Fruit fly (Drosophila melanogaster) whole organism, embryonic: ENCODE data around the gene Scm.
A peak's percentile ranks its signal among the peaks of the same experiment; 100 is the strongest.

Source experiments
- Atf6 ChIP-seq: fragments of 200-800 bp; sonication (Bioruptor generic); IDR thresholded peaks from 2 replicates; pipeline ENCODE4 v1.3.6; 2022; ENCODE audit warnings: missing biosample characterization, missing genetic modification characterization
- Bdp1 ChIP-seq: fragments of 200-800 bp; sonication (Bioruptor generic); optimal IDR thresholded peaks from 3 replicates; lab custom pipeline; 2016; ENCODE audit warnings: missing biosample characterization, missing genetic modification characterization
- Blimp-1 ChIP-seq: fragments of 200-800 bp; sonication (Bioruptor generic); optimal IDR thresholded peaks from 3 replicates; lab custom pipeline; 2018; ENCODE audit warnings: missing biosample characterization, missing genetic modification characterization, mild to moderate bottlenecking, moderate library complexity, missing genetic modification reagents
- BtbVII ChIP-seq: fragments of 200-800 bp; sonication (Bioruptor generic); optimal IDR thresholded peaks from 3 replicates; lab custom pipeline; 2017; ENCODE audit warnings: missing biosample characterization, mild to moderate bottlenecking, missing genetic modification characterization
- CG10147 ChIP-seq: fragments of 200-800 bp; sonication (Bioruptor generic); optimal IDR thresholded peaks from 2 replicates; lab custom pipeline; 2019; ENCODE audit warnings: missing biosample characterization, mild to moderate bottlenecking, missing genetic modification characterization, moderate library complexity
- CG13123 ChIP-seq: fragments of 200-800 bp; sonication (Bioruptor generic); optimal IDR thresholded peaks from 2 replicates; lab custom pipeline; 2016; ENCODE audit warnings: missing biosample characterization, missing genetic modification characterization
- CG15479 ChIP-seq: fragments of 200-800 bp; sonication (Bioruptor generic); optimal IDR thresholded peaks from 3 replicates; lab custom pipeline; 2019; ENCODE audit warnings: missing biosample characterization, mild to moderate bottlenecking, missing genetic modification characterization, moderate library complexity
- CG17186 ChIP-seq: fragments of 200-800 bp; sonication (Bioruptor generic); optimal IDR thresholded peaks from 3 replicates; lab custom pipeline; 2017; ENCODE audit warnings: missing biosample characterization, missing genetic modification reagents, missing genetic modification characterization
- CG18599 ChIP-seq: fragments of 200-800 bp; sonication (Bioruptor generic); optimal IDR thresholded peaks from 3 replicates; lab custom pipeline; 2017; ENCODE audit warnings: missing biosample characterization, missing genetic modification characterization, mild to moderate bottlenecking, moderate library complexity, missing genetic modification reagents
- CG3281 ChIP-seq: fragments of 200-800 bp; sonication (Bioruptor generic); optimal IDR thresholded peaks from 3 replicates; lab custom pipeline; 2017; ENCODE audit warnings: missing biosample characterization, mild to moderate bottlenecking, missing genetic modification characterization
- CG34422 ChIP-seq: fragments of 200-800 bp; sonication (Bioruptor generic); IDR thresholded peaks from 3 replicates; pipeline ENCODE4 v1.3.6; 2022; ENCODE audit warnings: missing biosample characterization, missing genetic modification characterization
- CG3847 ChIP-seq: fragments of 200-800 bp; sonication (Bioruptor generic); IDR thresholded peaks from 2 replicates; pipeline ENCODE4 v1.3.6; 2022; ENCODE audit warnings: missing biosample characterization, missing genetic modification characterization
- CG3995 ChIP-seq: fragments of 200-800 bp; sonication (Bioruptor generic); optimal IDR thresholded peaks from 3 replicates; lab custom pipeline; 2016; ENCODE audit warnings: missing biosample characterization, missing genetic modification characterization
- CG5245 ChIP-seq: fragments of 200-800 bp; sonication (Bioruptor generic); optimal IDR thresholded peaks from 3 replicates; lab custom pipeline; 2016; ENCODE audit warnings: missing biosample characterization, missing genetic modification characterization
- CG7357 ChIP-seq: fragments of 200-800 bp; sonication (Bioruptor generic); IDR thresholded peaks from 3 replicates; pipeline ENCODE4 v1.3.6; 2022; ENCODE audit warnings: missing biosample characterization, missing genetic modification characterization
- CG7372 ChIP-seq: fragments of 200-800 bp; sonication (Bioruptor generic); IDR thresholded peaks from 2 replicates; pipeline ENCODE4 v1.3.6; 2022; ENCODE audit warnings: missing biosample characterization, missing genetic modification characterization
- CG7987 ChIP-seq: fragments of 200-800 bp; sonication (Bioruptor generic); optimal IDR thresholded peaks from 2 replicates; lab custom pipeline; 2018; ENCODE audit warnings: missing biosample characterization, mild to moderate bottlenecking, missing genetic modification characterization, moderate library complexity
- CG8359 ChIP-seq: fragments of 200-800 bp; sonication (Bioruptor generic); optimal IDR thresholded peaks from 2 replicates; lab custom pipeline; 2017; ENCODE audit warnings: missing biosample characterization, mild to moderate bottlenecking, missing genetic modification characterization, borderline replicate concordance
- Chrac-16 ChIP-seq: fragments of 200-800 bp; sonication (Bioruptor generic); optimal IDR thresholded peaks from 3 replicates; lab custom pipeline; 2016; ENCODE audit warnings: missing biosample characterization, missing genetic modification characterization
- Gsc ChIP-seq: fragments of 200-800 bp; sonication (Bioruptor generic); IDR thresholded peaks from 2 replicates; pipeline ENCODE4 v1.3.6; 2022; ENCODE audit warnings: missing biosample characterization, missing genetic modification characterization
- Gug ChIP-seq: fragments of 200-800 bp; sonication (Bioruptor generic); IDR thresholded peaks from 4 replicates; pipeline ENCODE4 v1.3.6; 2022; ENCODE audit warnings: missing biosample characterization, missing genetic modification characterization
- HLHmδ ChIP-seq: fragments of 200-800 bp; sonication (Bioruptor generic); optimal IDR thresholded peaks from 2 replicates; lab custom pipeline; 2018; ENCODE audit warnings: missing biosample characterization, mild to moderate bottlenecking, missing genetic modification characterization, moderate library complexity
- MBD-R2 ChIP-seq: fragments of 200-800 bp; sonication (Bioruptor generic); IDR thresholded peaks from 2 replicates; pipeline ENCODE4 v1.3.6; 2022; ENCODE audit warnings: missing biosample characterization, missing genetic modification characterization
- MESR4 ChIP-seq: fragments of 200-800 bp; sonication (Bioruptor generic); optimal IDR thresholded peaks from 2 replicates; lab custom pipeline; 2018; ENCODE audit warnings: missing biosample characterization, mild to moderate bottlenecking, missing genetic modification characterization, moderate library complexity
- Mad ChIP-seq: fragments of 200-800 bp; sonication (Bioruptor generic); optimal IDR thresholded peaks from 2 replicates; lab custom pipeline; 2016; ENCODE audit warnings: missing biosample characterization, missing genetic modification characterization
- Myb ChIP-seq: fragments of 200-800 bp; sonication (Bioruptor generic); optimal IDR thresholded peaks from 2 replicates; lab custom pipeline; 2016; ENCODE audit warnings: missing biosample characterization, missing genetic modification characterization
- Sin3A ChIP-seq: fragments of >200 bp; optimal IDR thresholded peaks from 2 replicates; lab custom pipeline; 2018
- Ssrp ChIP-seq: fragments of 200-800 bp; sonication (Bioruptor generic); optimal IDR thresholded peaks from 2 replicates; lab custom pipeline; 2018; ENCODE audit warnings: missing biosample characterization, mild to moderate bottlenecking, missing genetic modification characterization, moderate library complexity
- Stat92E ChIP-seq, 3 experiments: fragments of >200 bp in 2 of 3; fragments of 200-800 bp in 1 of 3; sonication (Bioruptor generic) in 1 of 3; optimal IDR thresholded peaks; 2 replicates each; lab custom pipeline; 2017 to 2019; ENCODE audit warnings: missing biosample characterization in 3 of 3, missing genetic modification characterization in 3 of 3, mild to moderate bottlenecking in 1 of 3, moderate library complexity in 1 of 3
- Taf1 ChIP-seq: fragments of 200-800 bp; sonication (Bioruptor generic); IDR thresholded peaks from 2 replicates; pipeline ENCODE4 v1.3.6; 2022; ENCODE audit warnings: missing biosample characterization, missing genetic modification characterization
- chm ChIP-seq: fragments of 200-800 bp; sonication (Bioruptor generic); IDR thresholded peaks from 2 replicates; pipeline ENCODE4 v1.3.6; 2022; ENCODE audit warnings: missing biosample characterization, missing genetic modification characterization
- croc ChIP-seq: fragments of 200-800 bp; sonication (Bioruptor generic); conservative IDR thresholded peaks from 3 replicates; pipeline ENCODE4 v1.3.6; 2022; ENCODE audit warnings: missing biosample characterization, missing genetic modification characterization
- crp ChIP-seq, 2 experiments: fragments of 200-800 bp; sonication (Bioruptor generic); optimal IDR thresholded peaks; 2 replicates in 1 of 2; 3 replicates in 1 of 2; lab custom pipeline; 2017; ENCODE audit warnings: missing biosample characterization in 2 of 2, missing genetic modification characterization in 2 of 2, mild to moderate bottlenecking in 1 of 2, moderate library complexity in 1 of 2
- fd3F ChIP-seq: fragments of 200-800 bp; sonication (Bioruptor generic); optimal IDR thresholded peaks from 2 replicates; lab custom pipeline; 2018; ENCODE audit warnings: missing biosample characterization, mild to moderate bottlenecking, missing genetic modification characterization, moderate library complexity
- hb ChIP-seq: fragments of 200-800 bp; sonication (Bioruptor generic); IDR thresholded peaks from 3 replicates; pipeline ENCODE4 v1.3.6; 2022; ENCODE audit warnings: missing biosample characterization, missing genetic modification characterization; ENCODE audit not compliant: partially characterized antibody
- her ChIP-seq: fragments of 200-800 bp; sonication (Bioruptor generic); optimal IDR thresholded peaks from 2 replicates; lab custom pipeline; 2016; ENCODE audit warnings: missing biosample characterization, missing genetic modification characterization
- jing ChIP-seq: fragments of 200-800 bp; sonication (Bioruptor generic); optimal IDR thresholded peaks from 2 replicates; lab custom pipeline; 2018; ENCODE audit warnings: missing biosample characterization, mild to moderate bottlenecking, missing genetic modification characterization
- klu ChIP-seq: fragments of 200-800 bp; sonication (Bioruptor generic); IDR thresholded peaks from 2 replicates; pipeline ENCODE4 v1.3.6; 2022; ENCODE audit warnings: missing biosample characterization, missing genetic modification characterization
- kni ChIP-seq: fragments of 200-800 bp; sonication (Bioruptor generic); optimal IDR thresholded peaks from 3 replicates; lab custom pipeline; 2017; ENCODE audit warnings: mild to moderate bottlenecking, missing biosample characterization, missing genetic modification reagents, missing genetic modification characterization
- knrl ChIP-seq: fragments of 200-800 bp; sonication (Bioruptor generic); IDR thresholded peaks from 3 replicates; pipeline ENCODE4 v1.3.6; 2022; ENCODE audit warnings: missing biosample characterization, missing genetic modification characterization; ENCODE audit not compliant: partially characterized antibody
- lilli ChIP-seq: fragments of 200-800 bp; sonication (Bioruptor generic); optimal IDR thresholded peaks from 3 replicates; lab custom pipeline; 2016; ENCODE audit warnings: missing biosample characterization, missing genetic modification characterization
- pho ChIP-seq: fragments of 200-800 bp; sonication (Bioruptor generic); optimal IDR thresholded peaks from 2 replicates; lab custom pipeline; 2016; ENCODE audit warnings: missing biosample characterization, missing genetic modification characterization
- pros ChIP-seq: fragments of 200-800 bp; sonication (Bioruptor generic); optimal IDR thresholded peaks from 3 replicates; lab custom pipeline; 2019; ENCODE audit warnings: missing biosample characterization, mild to moderate bottlenecking, missing genetic modification characterization, moderate library complexity
- pzg ChIP-seq: fragments of 200-800 bp; sonication (Bioruptor generic); optimal IDR thresholded peaks from 3 replicates; lab custom pipeline; 2018; ENCODE audit warnings: missing biosample characterization, mild to moderate bottlenecking, missing genetic modification characterization, moderate library complexity
- rib ChIP-seq: fragments of 200-800 bp; sonication (Bioruptor generic); IDR thresholded peaks from 2 replicates; pipeline ENCODE4 v1.3.6; 2022; ENCODE audit warnings: missing biosample characterization, missing genetic modification characterization
- ro ChIP-seq: fragments of 200-800 bp; sonication (Bioruptor generic); IDR thresholded peaks from 2 replicates; pipeline ENCODE4 v1.3.6; 2022; ENCODE audit warnings: missing biosample characterization, missing genetic modification characterization
- sens-2 ChIP-seq: fragments of 200-800 bp; sonication (Bioruptor generic); IDR thresholded peaks from 2 replicates; pipeline ENCODE4 v1.3.6; 2022; ENCODE audit warnings: missing biosample characterization, missing genetic modification characterization
- seq ChIP-seq: fragments of 200-800 bp; sonication (Bioruptor generic); IDR thresholded peaks from 2 replicates; pipeline ENCODE4 v1.3.6; 2022; ENCODE audit warnings: missing biosample characterization, missing genetic modification characterization
- sqz ChIP-seq: fragments of 200-800 bp; sonication (Bioruptor generic); optimal IDR thresholded peaks from 3 replicates; lab custom pipeline; 2018; ENCODE audit warnings: missing biosample characterization, mild to moderate bottlenecking, missing genetic modification characterization
- tna ChIP-seq: fragments of 200-800 bp; sonication (Bioruptor generic); IDR thresholded peaks from 2 replicates; pipeline ENCODE4 v1.3.6; 2022; ENCODE audit warnings: missing biosample characterization, missing genetic modification characterization; ENCODE audit not compliant: partially characterized antibody
- wor ChIP-seq: fragments of 200-800 bp; sonication (Bioruptor generic); IDR thresholded peaks from 2 replicates; pipeline ENCODE4 v1.3.6; 2022; ENCODE audit warnings: missing biosample characterization, missing genetic modification characterization

Scm gene

DNA sequence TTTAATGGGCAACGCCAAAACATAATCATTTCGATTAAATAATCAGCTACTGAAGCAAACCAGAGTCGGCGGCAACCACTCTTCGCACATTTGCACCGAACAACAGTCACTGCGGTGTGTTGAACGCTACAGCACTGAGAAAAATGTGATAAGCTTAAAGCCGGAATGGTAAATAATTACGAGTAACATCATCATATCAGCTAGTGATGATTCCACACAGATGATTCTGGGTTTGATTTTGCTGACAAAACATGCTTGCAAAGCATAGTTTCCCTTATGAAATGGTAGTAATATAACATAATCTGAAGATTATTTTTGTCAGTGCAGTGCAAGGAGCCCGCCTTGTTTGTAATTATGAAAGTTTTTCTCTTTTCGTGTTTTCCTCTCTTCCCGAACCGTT, 39.3 kb downstream of the Scm start (continued):
- TF ChIP-seq jing (GFP tag; lab: Kevin White, UChicago) = peak; percentile 54
- no peak for TF ChIP-seq klu (GFP tag; lab: Robert Waterston, UW)
- no peak for TF ChIP-seq pzg (GFP tag; lab: Kevin White, UChicago)
- TF ChIP-seq Bdp1 (GFP tag; lab: Kevin White, UChicago) = no peak
- no peak for TF ChIP-seq tna (GFP tag; lab: Robert Waterston, UW)
- TF ChIP-seq Blimp-1 = peak; percentile 74
- peak; percentile 49; the same call in 1 of the 2 replicates for TF ChIP-seq chm (GFP tag; lab: Robert Waterston, UW)
- no peak for TF ChIP-seq Atf6 (GFP tag; lab: Robert Waterston, UW)
- no peak for TF ChIP-seq CG15479 (GFP tag; lab: Kevin White, UChicago)
- no peak for TF ChIP-seq CG7987 (GFP tag; lab: Kevin White, UChicago)
- no peak for TF ChIP-seq CG3847 (GFP tag; lab: Robert Waterston, UW)
- TF ChIP-seq Chrac-16 (GFP tag; lab: Kevin White, UChicago) = peak; percentile 55
- TF ChIP-seq BtbVII = no peak
- TF ChIP-seq CG3995 (GFP tag; lab: Kevin White, UChicago) = no peak
- no peak for TF ChIP-seq MBD-R2
- TF ChIP-seq seq (GFP tag; lab: Robert Waterston, UW) = 0 out of 2 replicates have a peak, but pooled peaks have one; percentile 21
- peak; percentile 47 for TF ChIP-seq lilli (GFP tag; lab: Kevin White, UChicago)
- TF ChIP-seq Taf1 (GFP tag; lab: Robert Waterston, UW) = no peak
- 0 out of 2 replicates have a peak, but pooled peaks have one; percentile 23 for TF ChIP-seq wor (GFP tag; lab: Robert Waterston, UW)
- no peak for TF ChIP-seq fd3F (GFP tag; lab: Kevin White, UChicago)
- no peak for TF ChIP-seq MESR4 (GFP tag; lab: Kevin White, UChicago)
- TF ChIP-seq knrl (GFP tag; lab: Robert Waterston, UW) = no peak
- no peak for TF ChIP-seq crp (GFP tag; optimal IDR thresholded peaks at IDR 0.05; lab: Kevin White, UChicago)
- TF ChIP-seq CG10147 (GFP tag; lab: Kevin White, UChicago) = no peak
- no peak for TF ChIP-seq CG13123 (GFP tag; lab: Kevin White, UChicago)
- no peak for TF ChIP-seq sqz (GFP tag; lab: Kevin White, UChicago)
- TF ChIP-seq sens-2 (GFP tag; lab: Robert Waterston, UW) = no peak
- TF ChIP-seq Stat92E (GFP tag; optimal IDR thresholded peaks at IDR 0.05; lab: Kevin White, UChicago) = no peak
- peak; percentile 53 for TF ChIP-seq CG8359
- 0 out of 3 replicates have a peak, but pooled peaks have one; percentile 15 for TF ChIP-seq CG34422
- TF ChIP-seq Gsc = no peak
- TF ChIP-seq CG5245 (GFP tag; lab: Kevin White, UChicago) = peak; percentile 59
- peak; percentile 18 for TF ChIP-seq Mad
- TF ChIP-seq Sin3A = no peak
- TF ChIP-seq Ssrp = peak; percentile 65
- TF ChIP-seq Myb (GFP tag; lab: Kevin White, UChicago) = no peak
- TF ChIP-seq CG7357 = no peak
- peak; percentile 33 for TF ChIP-seq CG17186 (GFP tag; lab: Kevin White, UChicago)
- no peak for TF ChIP-seq hb
- TF ChIP-seq her (GFP tag; lab: Kevin White, UChicago) = peak; percentile 25
- no peak for TF ChIP-seq kni (GFP tag; lab: Kevin White, UChicago)
- TF ChIP-seq CG7372 (GFP tag; lab: Robert Waterston, UW) = no peak
- no peak for TF ChIP-seq pho (GFP tag; lab: Kevin White, UChicago)
- TF ChIP-seq Gug (GFP tag; lab: Robert Waterston, UW) = 0 out of 4 replicates have a peak, but pooled peaks have one; percentile 31
- TF ChIP-seq HLHmδ (GFP tag; lab: Kevin White, UChicago) = no peak
- TF ChIP-seq CG3281 (GFP tag; lab: Kevin White, UChicago) = peak; percentile 31
- TF ChIP-seq croc (GFP tag; lab: Robert Waterston, UW) = no peak
- no peak for TF ChIP-seq pros (GFP tag; lab: Kevin White, UChicago)
- no peak for TF ChIP-seq rib (GFP tag; lab: Robert Waterston, UW)
- TF ChIP-seq ro = no peak
- no peak for TF ChIP-seq CG18599 (GFP tag; lab: Kevin White, UChicago)
